Worm (Caenorhabditis elegans) whole organism, dauer: ENCODE data around the gene T26A5.2.

Experiments
- unc-62 ChIP-seq: sonication (generic microtip); optimal IDR thresholded peaks from 2 replicates; lab custom pipeline; 2017; ENCODE audit warnings: missing biosample characterization, missing genetic modification reagents, missing genetic modification characterization

Gene T26A5.2

ce11 chrIII:6482918-6483317 is 15.8 kb downstream of the T26A5.2 start, which contains the start of gene chtb-2:
TSS of gene chtb-2 (plus strand) at chrIII:6483218.
- no peak for TF ChIP-seq unc-62 (GFP tag; lab: Kevin White, UChicago)

- no peak for TF ChIP-seq unc-62 (GFP tag; lab: Kevin White, UChicago)
Observed at ce11 chrIII:6488916-6489315, 21.8 kb downstream of the T26A5.2 start.

- TF ChIP-seq unc-62 (GFP tag; lab: Kevin White, UChicago) = no peak
Observed at ce11 chrIII:6489493-6489892, 22.4 kb downstream of the T26A5.2 start, which contains the start of gene rpt-3. TSS of gene rpt-3 (plus strand) at chrIII:6489793.

ce11 chrIII:6490989-6491388 is 23.9 kb downstream of the T26A5.2 start:
- TF ChIP-seq unc-62 (GFP tag; lab: Kevin White, UChicago) = no peak

ce11 chrIII:6492807-6493206 is 25.7 kb downstream of the T26A5.2 start, which contains the start of gene srb-11:
TSS of gene srb-11 (minus strand) at chrIII:6492907.
- no peak for TF ChIP-seq unc-62 (GFP tag; lab: Kevin White, UChicago)

ce11 chrIII:6495191-6495723 is 28.2 kb downstream of the T26A5.2 start, which contains the start of gene F23F12.13:
TSS of gene F23F12.13 (plus strand) at chrIII:6495673.
- no peak for TF ChIP-seq unc-62 (GFP tag; lab: Kevin White, UChicago)

- no peak for TF ChIP-seq unc-62 (GFP tag; lab: Kevin White, UChicago)
Observed at ce11 chrIII:6498176-6498575, 31.1 kb downstream of the T26A5.2 start, which contains the start of gene sdz-15. TSS of gene sdz-15 (plus strand) at chrIII:6498476.

- no peak for TF ChIP-seq unc-62 (GFP tag; lab: Kevin White, UChicago)
Observed at ce11 chrIII:6499102-6499501, 32.0 kb downstream of the T26A5.2 start.

ce11 chrIII:6500032-6500564 is 33.0 kb downstream of the T26A5.2 start, which contains the start of gene F23F12.3:
TSS of gene F23F12.3 (plus strand) at chrIII:6500514.
- TF ChIP-seq unc-62 (GFP tag; lab: Kevin White, UChicago) = no peak

ce11 chrIII:6507832-6508231 is 40.7 kb downstream of the T26A5.2 start, which contains the start of gene F23F12.12:
TSS of gene F23F12.12 (plus strand) at chrIII:6508132.
- TF ChIP-seq unc-62 (GFP tag; lab: Kevin White, UChicago) = no peak

ce11 chrIII:6508327-6508726 is 41.2 kb downstream of the T26A5.2 start:
- TF ChIP-seq unc-62 (GFP tag; lab: Kevin White, UChicago) = no peak

- TF ChIP-seq unc-62 (GFP tag; lab: Kevin White, UChicago) = no peak
Observed at ce11 chrIII:6509301-6509700, 42.2 kb downstream of the T26A5.2 start.

ce11 chrIII:6514673-6515072 is 47.6 kb downstream of the T26A5.2 start, which contains the start of gene acr-5:
TSS of gene acr-5 (minus strand) at chrIII:6514773.
- TF ChIP-seq unc-62 (GFP tag; lab: Kevin White, UChicago) = no peak

- no peak for TF ChIP-seq unc-62 (GFP tag; lab: Kevin White, UChicago)
Observed at ce11 chrIII:6519949-6520348, 52.8 kb downstream of the T26A5.2 start, which contains the start of gene C09E7.10. TSS of gene C09E7.10 (minus strand) at chrIII:6520049.
